Fruit fly (Drosophila melanogaster) whole organism, embryonic: ENCODE data around the gene RpL6.

ENCODE experiments used
- CG1024 ChIP-seq: fragments of 200-800 bp; sonication (Bioruptor generic); IDR thresholded peaks from 2 replicates; pipeline ENCODE4 v1.3.6; 2022; ENCODE audit warnings: missing biosample characterization, missing genetic modification characterization
- CG10321 ChIP-seq: fragments of 200-800 bp; sonication (Bioruptor generic); IDR thresholded peaks from 2 replicates; pipeline ENCODE4 v1.3.6; 2022; ENCODE audit warnings: missing biosample characterization, missing genetic modification characterization
- CG11696 ChIP-seq: fragments of 200-800 bp; sonication (Bioruptor generic); IDR thresholded peaks from 2 replicates; pipeline ENCODE4 v1.3.6; 2022; ENCODE audit warnings: missing biosample characterization, missing genetic modification characterization
- CG12769 ChIP-seq: fragments of 200-800 bp; sonication (Bioruptor generic); optimal IDR thresholded peaks from 2 replicates; lab custom pipeline; 2019; ENCODE audit warnings: missing biosample characterization, mild to moderate bottlenecking, missing genetic modification characterization, moderate library complexity
- CG13775 ChIP-seq: fragments of 200-800 bp; sonication (Bioruptor generic); optimal IDR thresholded peaks from 3 replicates; lab custom pipeline; 2017; ENCODE audit warnings: missing biosample characterization, mild to moderate bottlenecking, missing genetic modification characterization
- CG13894 ChIP-seq: fragments of 200-800 bp; sonication (Bioruptor generic); optimal IDR thresholded peaks from 3 replicates; lab custom pipeline; 2018; ENCODE audit warnings: missing biosample characterization, mild to moderate bottlenecking, missing genetic modification characterization, moderate library complexity
- CG14441 ChIP-seq: fragments of 200-800 bp; sonication (Bioruptor generic); IDR thresholded peaks from 2 replicates; pipeline ENCODE4 v1.3.6; 2022; ENCODE audit warnings: missing biosample characterization, missing genetic modification characterization
- CG14860 ChIP-seq: fragments of 200-800 bp; sonication (Bioruptor generic); IDR thresholded peaks from 3 replicates; pipeline ENCODE4 v1.3.6; 2022; ENCODE audit warnings: missing biosample characterization, missing genetic modification characterization; ENCODE audit not compliant: partially characterized antibody
- CG1529 ChIP-seq: fragments of 200-800 bp; sonication (Bioruptor generic); optimal IDR thresholded peaks from 3 replicates; lab custom pipeline; 2018; ENCODE audit warnings: missing biosample characterization, missing genetic modification characterization
- CG15601 ChIP-seq: fragments of 200-800 bp; sonication (Bioruptor generic); optimal IDR thresholded peaks from 3 replicates; lab custom pipeline; 2019; ENCODE audit warnings: missing biosample characterization, mild to moderate bottlenecking, missing genetic modification characterization, moderate library complexity
- CG18619 ChIP-seq: fragments of 200-800 bp; sonication (Bioruptor generic); optimal IDR thresholded peaks from 3 replicates; lab custom pipeline; 2017; ENCODE audit warnings: missing biosample characterization, mild to moderate bottlenecking, missing genetic modification characterization
- CG2116 ChIP-seq: fragments of 200-800 bp; sonication (Bioruptor generic); optimal IDR thresholded peaks from 3 replicates; lab custom pipeline; 2018; ENCODE audit warnings: missing biosample characterization, mild to moderate bottlenecking, missing genetic modification characterization
- CG2678 ChIP-seq: fragments of 200-800 bp; sonication (Bioruptor generic); optimal IDR thresholded peaks from 3 replicates; lab custom pipeline; 2019; ENCODE audit warnings: missing biosample characterization, mild to moderate bottlenecking, missing genetic modification characterization, moderate library complexity
- CG4328 ChIP-seq: fragments of 200-800 bp; sonication (Bioruptor generic); optimal IDR thresholded peaks from 3 replicates; lab custom pipeline; 2017; ENCODE audit warnings: missing biosample characterization, missing genetic modification reagents, missing genetic modification characterization
- CG4360 ChIP-seq: fragments of 200-800 bp; sonication (Bioruptor generic); IDR thresholded peaks from 2 replicates; pipeline ENCODE4 v1.3.6; 2022; ENCODE audit warnings: missing biosample characterization, missing genetic modification characterization
- CG43689 ChIP-seq: fragments of 200-800 bp; sonication (Bioruptor generic); IDR thresholded peaks from 2 replicates; pipeline ENCODE4 v1.3.6; 2022; ENCODE audit warnings: missing biosample characterization, missing genetic modification characterization
- CG4617 ChIP-seq: fragments of 200-800 bp; sonication (Bioruptor generic); optimal IDR thresholded peaks from 3 replicates; lab custom pipeline; 2016; ENCODE audit warnings: missing biosample characterization, missing genetic modification characterization, borderline replicate concordance
- CG5953 ChIP-seq: fragments of 200-800 bp; sonication (Bioruptor generic); IDR thresholded peaks from 2 replicates; pipeline ENCODE4 v1.3.6; 2022; ENCODE audit warnings: missing biosample characterization, missing genetic modification characterization
- CG9215 ChIP-seq: fragments of 200-800 bp; sonication (Bioruptor generic); IDR thresholded peaks from 2 replicates; pipeline ENCODE4 v1.3.6; 2022; ENCODE audit warnings: missing biosample characterization, missing genetic modification characterization
- CrebB ChIP-seq: fragments of 200-800 bp; sonication (Bioruptor generic); optimal IDR thresholded peaks from 3 replicates; lab custom pipeline; 2018; ENCODE audit warnings: missing biosample characterization, mild to moderate bottlenecking, missing genetic modification characterization
- Dad ChIP-seq: fragments of 200-800 bp; sonication (Bioruptor generic); optimal IDR thresholded peaks from 3 replicates; lab custom pipeline; 2016; ENCODE audit warnings: missing biosample characterization, missing genetic modification characterization
- Dfd ChIP-seq, 2 experiments: fragments of >200 bp; optimal IDR thresholded peaks; 2 replicates each; lab custom pipeline; 2017; ENCODE audit warnings: missing biosample characterization in 2 of 2, missing genetic modification characterization in 2 of 2
- Eip74EF ChIP-seq, 2 experiments: fragments of 200-800 bp in 1 of 2; fragments of >200 bp in 1 of 2; sonication (Bioruptor generic) in 1 of 2; optimal IDR thresholded peaks; 2 replicates each; lab custom pipeline; 2017 to 2019; ENCODE audit warnings: missing biosample characterization in 2 of 2, missing genetic modification characterization in 2 of 2, mild to moderate bottlenecking in 1 of 2, moderate library complexity in 1 of 2
- Ets65A ChIP-seq: fragments of 200-800 bp; sonication (Bioruptor generic); peaks from one replicate; lab custom pipeline; 2016; ENCODE audit warnings: missing biosample characterization, missing genetic modification characterization
- HLH3B ChIP-seq: fragments of 200-800 bp; sonication (Bioruptor generic); IDR thresholded peaks from 2 replicates; pipeline ENCODE4 v1.3.6; 2022; ENCODE audit warnings: missing biosample characterization, missing genetic modification characterization
- HmgZ ChIP-seq: fragments of 200-800 bp; sonication (Bioruptor generic); optimal IDR thresholded peaks from 2 replicates; lab custom pipeline; 2018; ENCODE audit warnings: missing biosample characterization, mild to moderate bottlenecking, missing genetic modification characterization
- Hmr ChIP-seq: fragments of 200-800 bp; sonication (Bioruptor generic); optimal IDR thresholded peaks from 3 replicates; lab custom pipeline; 2017; ENCODE audit warnings: mild to moderate bottlenecking, missing biosample characterization, missing genetic modification reagents, missing genetic modification characterization
- Lhr ChIP-seq: fragments of 200-800 bp; sonication (Bioruptor generic); optimal IDR thresholded peaks from 3 replicates; lab custom pipeline; 2017; ENCODE audit warnings: mild to moderate bottlenecking, missing biosample characterization, missing genetic modification reagents, missing genetic modification characterization
- Meics ChIP-seq: fragments of 200-800 bp; sonication (Bioruptor generic); optimal IDR thresholded peaks from 2 replicates; lab custom pipeline; 2017; ENCODE audit warnings: missing biosample characterization, mild to moderate bottlenecking, missing genetic modification characterization
- NC2α ChIP-seq: fragments of 200-800 bp; sonication (Bioruptor generic); optimal IDR thresholded peaks from 2 replicates; lab custom pipeline; 2016; ENCODE audit warnings: missing biosample characterization, missing genetic modification characterization
- Rfx ChIP-seq: fragments of 200-800 bp; sonication (Bioruptor generic); IDR thresholded peaks from 2 replicates; pipeline ENCODE4 v1.3.6; 2022; ENCODE audit warnings: missing biosample characterization, missing genetic modification characterization
- Trl ChIP-seq, 3 experiments: fragments of >200 bp in 2 of 3; fragments of 200-800 bp in 1 of 3; sonication (Bioruptor generic) in 1 of 3; optimal IDR thresholded peaks; 2 replicates in 1 of 3; 3 replicates in 2 of 3; lab custom pipeline; 2016 to 2017; ENCODE audit warnings: missing biosample characterization in 1 of 3, missing genetic modification characterization in 1 of 3
- cas ChIP-seq: fragments of 200-800 bp; sonication (Bioruptor generic); IDR thresholded peaks from 2 replicates; pipeline ENCODE4 v1.3.6; 2022; ENCODE audit warnings: missing biosample characterization, missing genetic modification characterization
- ci ChIP-seq: fragments of 200-800 bp; sonication (Bioruptor generic); IDR thresholded peaks from 3 replicates; pipeline ENCODE4 v1.3.6; 2022; ENCODE audit warnings: missing biosample characterization, missing genetic modification characterization
- cwo ChIP-seq: fragments of 200-800 bp; sonication (Bioruptor generic); optimal IDR thresholded peaks from 3 replicates; lab custom pipeline; 2017; ENCODE audit warnings: missing biosample characterization, missing genetic modification characterization, mild to moderate bottlenecking, moderate library complexity, missing genetic modification reagents
- dysf ChIP-seq: fragments of 200-800 bp; sonication (Bioruptor generic); IDR thresholded peaks from 3 replicates; pipeline ENCODE4 v1.3.6; 2022; ENCODE audit warnings: missing biosample characterization, missing genetic modification characterization
- emc ChIP-seq: fragments of 200-800 bp; sonication (Bioruptor generic); optimal IDR thresholded peaks from 2 replicates; lab custom pipeline; 2016; ENCODE audit warnings: missing biosample characterization, missing genetic modification characterization
- gem ChIP-seq: fragments of 200-800 bp; sonication (Bioruptor generic); optimal IDR thresholded peaks from 2 replicates; lab custom pipeline; 2019; ENCODE audit warnings: missing biosample characterization, mild to moderate bottlenecking, missing genetic modification characterization, moderate library complexity
- grau ChIP-seq: fragments of 200-800 bp; optimal IDR thresholded peaks from 3 replicates; lab custom pipeline; 2019; ENCODE audit warnings: missing biosample characterization, mild to moderate bottlenecking, missing genetic modification characterization, moderate library complexity
- h ChIP-seq: fragments of >200 bp; optimal IDR thresholded peaks from 2 replicates; lab custom pipeline; 2017
- klu ChIP-seq: fragments of 200-800 bp; sonication (Bioruptor generic); IDR thresholded peaks from 2 replicates; pipeline ENCODE4 v1.3.6; 2022; ENCODE audit warnings: missing biosample characterization, missing genetic modification characterization
- mam ChIP-seq: fragments of 200-800 bp; sonication (Bioruptor generic); optimal IDR thresholded peaks from 3 replicates; lab custom pipeline; 2016; ENCODE audit warnings: missing biosample characterization, missing genetic modification characterization
- pan ChIP-seq, 4 experiments: fragments of >200 bp in 3 of 4; fragments of 200-800 bp in 1 of 4; sonication (Bioruptor generic) in 1 of 4; optimal IDR thresholded peaks in 3 of 4; IDR thresholded peaks in 1 of 4; 2 replicates each; pipeline versions ENCODE4 v1.3.6 to Lab custom; 2017 to 2022; ENCODE audit warnings: missing biosample characterization in 2 of 4, missing genetic modification characterization in 2 of 4, mixed read lengths in 1 of 4
- pb ChIP-seq: fragments of 200-800 bp; sonication (Bioruptor generic); optimal IDR thresholded peaks from 3 replicates; lab custom pipeline; 2016; ENCODE audit warnings: missing biosample characterization, missing genetic modification characterization
- pzg ChIP-seq: fragments of 200-800 bp; sonication (Bioruptor generic); optimal IDR thresholded peaks from 3 replicates; lab custom pipeline; 2018; ENCODE audit warnings: missing biosample characterization, mild to moderate bottlenecking, missing genetic modification characterization, moderate library complexity
- ranshi ChIP-seq: fragments of 200-800 bp; sonication (Bioruptor generic); IDR thresholded peaks from 2 replicates; pipeline ENCODE4 v1.3.6; 2022; ENCODE audit warnings: missing biosample characterization, missing genetic modification characterization
- row ChIP-seq: fragments of 200-800 bp; sonication (Bioruptor generic); IDR thresholded peaks from 3 replicates; pipeline ENCODE4 v1.3.6; 2022; ENCODE audit warnings: missing biosample characterization, missing genetic modification characterization
- shn ChIP-seq: fragments of 200-800 bp; sonication (Bioruptor generic); optimal IDR thresholded peaks from 3 replicates; lab custom pipeline; 2016; ENCODE audit warnings: missing biosample characterization, missing genetic modification characterization
- tio ChIP-seq: fragments of 200-800 bp; sonication (Bioruptor generic); optimal IDR thresholded peaks from 2 replicates; lab custom pipeline; 2017; ENCODE audit warnings: missing biosample characterization, missing genetic modification characterization, inconsistent platforms
- twi ChIP-seq: fragments of 200-800 bp; optimal IDR thresholded peaks from 2 replicates; lab custom pipeline; 2019; ENCODE audit warnings: missing biosample characterization, mild to moderate bottlenecking, missing genetic modification characterization, moderate library complexity
- wor ChIP-seq: fragments of 200-800 bp; sonication (Bioruptor generic); IDR thresholded peaks from 2 replicates; pipeline ENCODE4 v1.3.6; 2022; ENCODE audit warnings: missing biosample characterization, missing genetic modification characterization

The RpL6 gene

dm6 chr3R:31630376-31630775 lies 34.4 kb upstream of the RpL6 start (continued):
- no peak for TF ChIP-seq CG14860 (GFP tag; lab: Robert Waterston, UW)
- no peak for TF ChIP-seq klu (GFP tag; lab: Robert Waterston, UW)
- TF ChIP-seq Eip74EF (GFP tag; optimal IDR thresholded peaks at IDR 0.05; lab: Kevin White, UChicago) = no peak
- no peak for TF ChIP-seq Dad (GFP tag; lab: Kevin White, UChicago)
- TF ChIP-seq dysf (GFP tag; lab: Robert Waterston, UW) = peak; percentile 46; the same call in 1 of the 3 replicates
- no peak for TF ChIP-seq Lhr (GFP tag; lab: Kevin White, UChicago)
- TF ChIP-seq CG15601 (tag; lab: Kevin White, UChicago) = no peak
- TF ChIP-seq NC2α (GFP tag; lab: Kevin White, UChicago) = no peak
- TF ChIP-seq CG4617 (GFP tag; lab: Kevin White, UChicago) = no peak
- no peak for TF ChIP-seq CG13775
- no peak for TF ChIP-seq h (lab: Kevin White, UChicago)
- TF ChIP-seq Meics = peak; percentile 25
- no peak for TF ChIP-seq cas (GFP tag; lab: Robert Waterston, UW)
- TF ChIP-seq HmgZ (tag; lab: Kevin White, UChicago) = no peak
- peak; percentile 1 for TF ChIP-seq CG13894 (tag; lab: Kevin White, UChicago)
- TF ChIP-seq pzg = no peak
- TF ChIP-seq tio (GFP tag; lab: Kevin White, UChicago) = peak; percentile 5
- peak; percentile 36 for TF ChIP-seq mam
- TF ChIP-seq pan (optimal IDR thresholded peaks at IDR 0.05; lab: Kevin White, UChicago) = no peak
- peak in 1 of 2 experiments; percentile 31 for TF ChIP-seq pan (GFP tag; optimal IDR thresholded peaks at IDR 0.05 in 1 of 2, IDR thresholded peaks at IDR 0.05 in 1 of 2)
- TF ChIP-seq HLH3B (GFP tag; lab: Robert Waterston, UW) = no peak
- TF ChIP-seq wor (GFP tag; lab: Robert Waterston, UW) = no peak
- TF ChIP-seq CG10321 = no peak
- no peak for TF ChIP-seq CG43689
- TF ChIP-seq CG1024 (GFP tag; lab: Robert Waterston, UW) = no peak
- no peak for TF ChIP-seq ranshi
- peak; percentile 63 for TF ChIP-seq Rfx (GFP tag; lab: Robert Waterston, UW)
- peak; percentile 35 for TF ChIP-seq cwo (GFP tag; lab: Kevin White, UChicago)
- no peak for TF ChIP-seq Trl (optimal IDR thresholded peaks at IDR 0.05; lab: Kevin White, UChicago)
- no peak for TF ChIP-seq Trl (GFP tag; optimal IDR thresholded peaks at IDR 0.05; lab: Kevin White, UChicago)
- no peak for TF ChIP-seq CG4328 (GFP tag; lab: Kevin White, UChicago)
- no peak for TF ChIP-seq pb (GFP tag; lab: Kevin White, UChicago)
- peak; percentile 60 for TF ChIP-seq Hmr (GFP tag; lab: Kevin White, UChicago)
- TF ChIP-seq CrebB (tag; lab: Kevin White, UChicago) = no peak
- TF ChIP-seq ci (GFP tag; lab: Robert Waterston, UW) = peak; percentile 33; the same call in 1 of the 3 replicates
- no peak for TF ChIP-seq CG18619
- TF ChIP-seq CG2678 (tag; lab: Kevin White, UChicago) = peak; percentile 15
- TF ChIP-seq Dfd (GFP tag; optimal IDR thresholded peaks at IDR 0.05; lab: Kevin White, UChicago) = no peak
- peak; percentile 42 for TF ChIP-seq Ets65A
- TF ChIP-seq CG9215 (GFP tag; lab: Robert Waterston, UW) = no peak
- peak; percentile 5 for TF ChIP-seq CG12769
- no peak for TF ChIP-seq twi (tag; lab: Kevin White, UChicago)
- TF ChIP-seq gem (tag; lab: Kevin White, UChicago) = peak; percentile 17
- TF ChIP-seq grau (tag; lab: Kevin White, UChicago) = peak; percentile 4
- no peak for TF ChIP-seq CG14441 (GFP tag; lab: Robert Waterston, UW)
- no peak for TF ChIP-seq CG1529
- TF ChIP-seq row (GFP tag; lab: Robert Waterston, UW) = peak; percentile 62
- TF ChIP-seq emc (GFP tag; lab: Kevin White, UChicago) = no peak
- TF ChIP-seq CG4360 = no peak
- no peak for TF ChIP-seq CG2116 (GFP tag; lab: Kevin White, UChicago)
- no peak for TF ChIP-seq CG5953 (GFP tag; lab: Robert Waterston, UW)
- TF ChIP-seq CG11696 (GFP tag; lab: Robert Waterston, UW) = no peak
- no peak for TF ChIP-seq shn
